Worm (Caenorhabditis elegans) whole organism, young adult: ENCODE data around the gene ins-13.

Experiments
- efl-1 ChIP-seq: fragments of 150-350 bp; optimal IDR thresholded peaks from 2 replicates; lab custom pipeline; 2014; ENCODE audit warnings: missing biosample characterization, missing genetic modification reagents, missing genetic modification characterization
- him-1 ChIP-seq: sonication (generic microtip); optimal IDR thresholded peaks from 2 replicates; lab custom pipeline; 2016; ENCODE audit warnings: missing genotype, missing genetic modification reagents, missing genetic modification characterization, missing compliant biosample characterization
- lin-26 ChIP-seq: fragments of 200-800 bp; sonication (Bioruptor generic); IDR thresholded peaks from 2 replicates; pipeline ENCODE4 v1.3.6; 2022; ENCODE audit warnings: missing genetic modification reagents, missing genetic modification characterization, missing compliant biosample characterization
- nhr-90 ChIP-seq: sonication (generic microtip); optimal IDR thresholded peaks from 2 replicates; lab custom pipeline; 2016; ENCODE audit warnings: missing genotype, mild to moderate bottlenecking, missing genetic modification characterization, missing compliant biosample characterization
- snpc-4 ChIP-seq, 5 experiments: fragments of 150-350 bp in 1 of 5; sonication (generic microtip) in 4 of 5; optimal IDR thresholded peaks; 2 replicates each; lab custom pipeline; 2014 to 2018; ENCODE audit warnings: missing genetic modification characterization in 5 of 5, missing biosample characterization in 3 of 5, antibody characterized with exemption in 2 of 5, mild to moderate bottlenecking in 2 of 5, missing compliant biosample characterization in 2 of 5, missing genotype in 2 of 5, moderate library complexity in 2 of 5, missing genetic modification reagents in 1 of 5
- unc-62 ChIP-seq: fragments of 150-350 bp; optimal IDR thresholded peaks from 2 replicates; lab custom pipeline; 2014; ENCODE audit warnings: missing biosample characterization, missing genetic modification reagents, missing genetic modification characterization

DNA sequence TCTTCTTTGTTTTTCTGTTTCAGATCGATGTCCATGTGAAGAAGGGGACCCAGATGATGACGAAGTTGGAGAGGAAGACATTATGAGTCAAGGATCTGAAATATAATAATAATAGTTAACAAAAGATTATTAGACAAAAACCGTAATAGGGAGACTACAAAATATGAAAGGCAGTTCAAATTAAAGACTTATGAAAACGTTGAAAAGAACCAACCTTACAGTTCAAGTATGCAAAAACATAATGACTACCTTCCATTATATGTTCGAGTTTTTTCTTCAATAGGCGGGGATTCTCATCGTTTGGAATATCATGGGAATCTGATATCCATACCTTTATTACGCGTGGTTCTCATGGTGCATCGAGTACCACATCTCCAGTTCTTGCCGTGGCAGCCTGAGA is 11.0 kb downstream of the ins-13 start, which contains the start of gene hlh-26:
- no peak for TF ChIP-seq nhr-90
- no peak for TF ChIP-seq snpc-4 (GFP tag; optimal IDR thresholded peaks at IDR 0.05; lab: Kevin White, UChicago)
- TF ChIP-seq snpc-4 (tag; optimal IDR thresholded peaks at IDR 0.05; lab: Kevin White, UChicago), result no peak
- TF ChIP-seq unc-62 (GFP tag; lab: Kevin White, UChicago), result no peak
- TF ChIP-seq lin-26 (GFP tag; lab: Robert Waterston, UW), result no peak
- TF ChIP-seq efl-1, result no peak
- TF ChIP-seq him-1 (tag; lab: Kevin White, UChicago), result no peak
